Worm (Caenorhabditis elegans) whole organism, mixed stage, embryonic: ENCODE measurements around the gene fbxb-48.

Experiments used
- M03D4.4 ChIP-seq: sonication (generic microtip); optimal IDR thresholded peaks from 2 replicates; lab custom pipeline; 2017; ENCODE audit warnings: mild to moderate bottlenecking, missing genetic modification characterization, missing compliant biosample characterization
- bed-3 ChIP-seq: fragments of 200-800 bp; sonication (Bioruptor generic); optimal IDR thresholded peaks from 3 replicates; lab custom pipeline; 2018; ENCODE audit warnings: mild to moderate bottlenecking, missing genetic modification characterization, moderate library complexity, missing compliant biosample characterization
- blmp-1 ChIP-seq: fragments of 150-350 bp; optimal IDR thresholded peaks from 2 replicates; lab custom pipeline; 2014; ENCODE audit warnings: missing biosample characterization, missing genetic modification characterization
- ceh-39 ChIP-seq: fragments of 150-350 bp; optimal IDR thresholded peaks from 2 replicates; lab custom pipeline; 2014; ENCODE audit warnings: missing biosample characterization, missing genetic modification characterization
- ceh-43 ChIP-seq: fragments of 200-800 bp; sonication (Bioruptor generic); optimal IDR thresholded peaks from 2 replicates; lab custom pipeline; 2018; ENCODE audit warnings: mild to moderate bottlenecking, missing genetic modification characterization, moderate library complexity, missing compliant biosample characterization
- ceh-83 ChIP-seq: fragments of 200-800 bp; sonication (Bioruptor generic); optimal IDR thresholded peaks from 2 replicates; lab custom pipeline; 2018; ENCODE audit warnings: mild to moderate bottlenecking, missing genetic modification characterization, missing compliant biosample characterization
- ces-1 ChIP-seq: fragments of 150-350 bp; optimal IDR thresholded peaks from 2 replicates; lab custom pipeline; 2014; ENCODE audit warnings: missing biosample characterization, missing genetic modification reagents, missing genetic modification characterization
- cnd-1 ChIP-seq: fragments of 200-800 bp; sonication (Bioruptor generic); optimal IDR thresholded peaks from 2 replicates; lab custom pipeline; 2018; ENCODE audit warnings: mild to moderate bottlenecking, missing genetic modification characterization, missing compliant biosample characterization
- drap-1 ChIP-seq: fragments of 200-800 bp; sonication (Bioruptor generic); optimal IDR thresholded peaks from 3 replicates; lab custom pipeline; 2018; ENCODE audit warnings: mild to moderate bottlenecking, missing genetic modification characterization, missing compliant biosample characterization
- elt-1 ChIP-seq: sonication (generic microtip); optimal IDR thresholded peaks from 2 replicates; lab custom pipeline; 2017; ENCODE audit warnings: missing genetic modification characterization, mild to moderate bottlenecking, missing compliant biosample characterization, antibody characterized with exemption, moderate library complexity, borderline replicate concordance; ENCODE audit not compliant: insufficient read depth
- elt-3 ChIP-seq: fragments of 150-350 bp; optimal IDR thresholded peaks from 2 replicates; lab custom pipeline; 2014; ENCODE audit warnings: missing biosample characterization, missing genetic modification characterization
- flh-1 ChIP-seq: fragments of 200-800 bp; sonication (Bioruptor generic); optimal IDR thresholded peaks from 2 replicates; lab custom pipeline; 2018; ENCODE audit warnings: mild to moderate bottlenecking, missing genetic modification characterization, moderate library complexity, missing compliant biosample characterization
- ham-2 ChIP-seq: fragments of 200-800 bp; sonication (Bioruptor generic); optimal IDR thresholded peaks from 2 replicates; lab custom pipeline; 2018; ENCODE audit warnings: mild to moderate bottlenecking, missing genetic modification characterization, missing compliant biosample characterization
- hlh-1 ChIP-seq: fragments of 150-350 bp; optimal IDR thresholded peaks from 2 replicates; lab custom pipeline; 2014; ENCODE audit warnings: missing biosample characterization, missing genetic modification reagents, missing genetic modification characterization
- lin-13 ChIP-seq: fragments of 150-350 bp; optimal IDR thresholded peaks from 2 replicates; lab custom pipeline; 2014; ENCODE audit warnings: missing biosample characterization, missing genetic modification characterization
- lin-32 ChIP-seq: fragments of 200-800 bp; sonication (Bioruptor generic); optimal IDR thresholded peaks from 2 replicates; lab custom pipeline; 2018; ENCODE audit warnings: mild to moderate bottlenecking, missing genetic modification characterization, missing compliant biosample characterization
- lsy-2 ChIP-seq: fragments of 150-350 bp; optimal IDR thresholded peaks from 2 replicates; lab custom pipeline; 2014; ENCODE audit warnings: missing biosample characterization, missing genetic modification characterization
- mab-5 ChIP-seq: fragments of 150-350 bp; optimal IDR thresholded peaks from 2 replicates; lab custom pipeline; 2014; ENCODE audit warnings: missing biosample characterization, missing genetic modification characterization
- mep-1 ChIP-seq: fragments of 150-350 bp; optimal IDR thresholded peaks from 2 replicates; lab custom pipeline; 2017; ENCODE audit warnings: missing biosample characterization, missing genetic modification reagents, missing genetic modification characterization, inconsistent platforms
- mls-2 ChIP-seq: sonication (generic microtip); optimal IDR thresholded peaks from 2 replicates; lab custom pipeline; 2016; ENCODE audit warnings: mild to moderate bottlenecking, missing genetic modification characterization, moderate library complexity, missing compliant biosample characterization
- nhr-12 ChIP-seq: fragments of 150-350 bp; optimal IDR thresholded peaks from 2 replicates; lab custom pipeline; 2014; ENCODE audit warnings: missing biosample characterization, missing genetic modification characterization
- nhr-2 ChIP-seq: fragments of 150-350 bp; optimal IDR thresholded peaks from 2 replicates; lab custom pipeline; 2014; ENCODE audit warnings: missing biosample characterization, missing genetic modification characterization
- nhr-237 ChIP-seq: fragments of 150-350 bp; optimal IDR thresholded peaks from 2 replicates; lab custom pipeline; 2014; ENCODE audit warnings: missing biosample characterization, missing genetic modification characterization
- nhr-28 ChIP-seq: fragments of 150-350 bp; optimal IDR thresholded peaks from 2 replicates; lab custom pipeline; 2014; ENCODE audit warnings: missing biosample characterization, missing genetic modification characterization
- nhr-76 ChIP-seq: sonication (generic microtip); optimal IDR thresholded peaks from 2 replicates; lab custom pipeline; 2017; ENCODE audit warnings: missing biosample characterization, missing genetic modification characterization
- pha-4 ChIP-seq: fragments of 150-350 bp; optimal IDR thresholded peaks from 2 replicates; lab custom pipeline; 2018; ENCODE audit warnings: missing biosample characterization, missing genetic modification reagents, missing genetic modification characterization
- sem-2 ChIP-seq: fragments of 200-800 bp; sonication (Bioruptor generic); optimal IDR thresholded peaks from 2 replicates; lab custom pipeline; 2018; ENCODE audit warnings: mild to moderate bottlenecking, missing genetic modification characterization, missing compliant biosample characterization
- unc-120 ChIP-seq: sonication (generic microtip); optimal IDR thresholded peaks from 2 replicates; lab custom pipeline; 2017; ENCODE audit warnings: missing genetic modification characterization, missing compliant biosample characterization; ENCODE audit not compliant: poor library complexity, severe bottlenecking
- unc-62 ChIP-seq: fragments of 150-350 bp; optimal IDR thresholded peaks from 2 replicates; lab custom pipeline; 2014; ENCODE audit warnings: missing biosample characterization, missing genetic modification reagents, missing genetic modification characterization
- zip-8 ChIP-seq: fragments of 150-350 bp; optimal IDR thresholded peaks from 2 replicates; lab custom pipeline; 2014; ENCODE audit warnings: missing biosample characterization, missing genetic modification characterization
- ztf-11 ChIP-seq: fragments of 150-350 bp; optimal IDR thresholded peaks from 2 replicates; lab custom pipeline; 2014; ENCODE audit warnings: missing biosample characterization, missing genetic modification characterization

fbxb-48 gene

DNA sequence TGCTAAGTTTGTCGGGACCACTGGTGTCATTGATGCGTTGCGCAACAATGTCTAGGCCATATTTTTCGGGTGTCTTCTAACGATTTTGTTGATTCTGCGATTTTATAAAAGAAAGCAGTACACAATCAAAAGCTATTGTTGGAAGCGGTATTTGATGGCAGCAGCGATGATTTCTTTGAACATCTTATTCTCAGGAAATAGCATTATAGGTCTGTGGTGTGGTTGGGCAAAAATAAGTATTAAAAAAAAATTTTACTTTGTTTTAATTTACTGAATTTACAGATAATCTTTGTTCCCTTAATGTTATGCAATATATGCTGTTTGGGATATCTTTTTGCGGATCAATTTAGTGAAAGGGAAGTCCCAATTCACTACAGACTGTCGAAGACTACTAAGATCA, 38.0 kb upstream of the fbxb-48 start, which contains the start of gene F36H5.10:
Gene F36H5.10 (plus strand): TSS at position 301 of the 400 bp plus-strand sequence.
- TF ChIP-seq ceh-83 (GFP tag; lab: Kevin White, UChicago) (no peak), cnd-1 (tag; lab: Kevin White, UChicago) (no peak), nhr-76 (tag; lab: Kevin White, UChicago) (no peak), pha-4 (tag; lab: Kevin White, UChicago) (no peak), elt-3 (tag; lab: Kevin White, UChicago) (no peak), lin-13 (tag; lab: Kevin White, UChicago) (no peak), sem-2 (GFP tag; lab: Kevin White, UChicago) (no peak), M03D4.4 (tag; lab: Kevin White, UChicago) (no peak), zip-8 (tag; lab: Kevin White, UChicago) (peak; percentile 19)
- TF ChIP-seq, all 35 proteins: peak for 1

DNA sequence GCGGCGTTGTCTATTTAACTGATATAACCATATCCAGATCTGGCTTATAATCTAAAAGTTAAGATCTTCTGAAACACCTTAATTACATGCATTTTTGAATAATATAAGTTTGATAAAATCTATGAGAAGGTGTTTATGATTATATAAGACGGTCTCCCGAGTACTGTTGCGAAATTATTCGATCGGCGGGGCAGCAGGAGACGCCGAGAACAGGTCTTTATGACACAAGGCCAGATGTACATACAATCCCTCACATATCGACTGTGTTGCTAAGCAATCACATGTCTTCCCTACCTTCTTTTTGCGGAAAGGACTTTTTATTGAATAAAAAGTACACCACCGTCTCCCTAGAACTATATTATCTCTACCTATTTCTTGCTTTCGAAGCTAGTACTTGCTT, 37.5 kb upstream of the fbxb-48 start, which contains the start of gene fbxb-53:
Gene fbxb-53 (plus strand): TSS at position 301 of the 400 bp plus-strand sequence.
- TF ChIP-seq elt-1 (tag; lab: Kevin White, UChicago) (peak; percentile 44), flh-1 (no peak)

DNA sequence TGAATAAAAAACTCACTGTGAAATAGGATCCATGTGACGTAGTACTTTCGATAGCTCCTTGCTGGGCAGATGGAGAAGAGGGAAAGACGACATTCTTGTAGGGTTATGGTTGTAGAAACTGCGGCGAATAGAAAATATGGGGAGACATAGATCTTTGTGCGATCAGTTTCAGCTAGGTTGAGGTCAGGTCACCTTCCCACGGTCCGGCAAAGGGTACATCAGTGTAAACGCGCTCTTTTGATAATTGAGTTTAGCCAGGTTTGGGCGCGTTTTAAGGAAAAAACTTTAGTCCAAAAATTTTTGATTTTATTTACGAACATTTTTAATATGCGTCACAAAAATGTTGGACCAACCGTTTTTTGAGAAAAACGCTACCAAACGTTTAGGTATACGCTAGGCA, 37.0 kb upstream of the fbxb-48 start, which contains the start of gene F36H5.17:
Gene F36H5.17 (minus strand): TSS at position 101 of the 400 bp plus-strand sequence.
- TF ChIP-seq blmp-1 (tag; lab: Kevin White, UChicago), result no peak
- no peak for TF ChIP-seq lsy-2 (tag; lab: Kevin White, UChicago)
- TF ChIP-seq ces-1 (GFP tag; lab: Kevin White, UChicago), result no peak
- TF ChIP-seq mls-2 (tag; lab: Kevin White, UChicago), result no peak
- no peak for TF ChIP-seq sem-2 (GFP tag; lab: Kevin White, UChicago)
- TF ChIP-seq elt-3 (tag; lab: Kevin White, UChicago), result no peak
- no peak for TF ChIP-seq unc-62 (GFP tag; lab: Kevin White, UChicago)
- no peak for TF ChIP-seq nhr-76 (tag; lab: Kevin White, UChicago)
- TF ChIP-seq M03D4.4 (tag; lab: Kevin White, UChicago), result no peak
- TF ChIP-seq nhr-237, result no peak
- no peak for TF ChIP-seq cnd-1 (tag; lab: Kevin White, UChicago)
- no peak for TF ChIP-seq nhr-2 (tag; lab: Kevin White, UChicago)
- TF ChIP-seq lin-32 (GFP tag; lab: Kevin White, UChicago), result no peak
- TF ChIP-seq unc-120 (tag; lab: Kevin White, UChicago), result no peak
- no peak for TF ChIP-seq hlh-1 (tag; lab: Kevin White, UChicago)
- no peak for TF ChIP-seq pha-4 (tag; lab: Kevin White, UChicago)
- TF ChIP-seq ceh-43 (GFP tag; lab: Kevin White, UChicago), result no peak

DNA sequence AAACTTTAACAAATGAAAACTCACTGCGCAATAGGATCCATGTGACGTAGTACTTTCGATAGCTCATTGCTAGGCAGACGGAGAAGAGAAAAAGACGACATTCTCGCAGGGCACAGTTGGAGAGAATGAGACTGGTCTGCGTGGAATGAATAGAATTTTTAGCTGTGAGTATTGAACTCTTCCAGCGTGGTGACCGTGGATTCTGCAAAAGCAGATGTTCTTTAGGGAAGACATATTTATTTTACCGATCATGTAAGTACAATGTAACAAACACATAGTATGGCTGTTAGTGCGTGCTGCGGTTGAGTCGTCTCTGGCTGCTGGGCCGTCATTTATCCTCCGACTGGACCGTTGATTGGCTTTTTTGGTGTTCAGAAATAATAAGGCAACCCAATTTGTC, 33.9 kb upstream of the fbxb-48 start, which contains the start of gene F36H5.9:
Gene F36H5.9 (minus strand): TSS at position 101 of the 400 bp plus-strand sequence.
- TF ChIP-seq nhr-28 (no peak), nhr-237 (no peak), bed-3 (GFP tag; lab: Kevin White, UChicago) (no peak), nhr-76 (tag; lab: Kevin White, UChicago) (no peak), zip-8 (tag; lab: Kevin White, UChicago) (no peak), drap-1 (GFP tag; lab: Kevin White, UChicago) (no peak), mep-1 (tag; lab: Kevin White, UChicago) (no peak), flh-1 (no peak), unc-120 (tag; lab: Kevin White, UChicago) (no peak), pha-4 (tag; lab: Kevin White, UChicago) (no peak), M03D4.4 (tag; lab: Kevin White, UChicago) (no peak), lin-32 (GFP tag; lab: Kevin White, UChicago) (no peak)

DNA sequence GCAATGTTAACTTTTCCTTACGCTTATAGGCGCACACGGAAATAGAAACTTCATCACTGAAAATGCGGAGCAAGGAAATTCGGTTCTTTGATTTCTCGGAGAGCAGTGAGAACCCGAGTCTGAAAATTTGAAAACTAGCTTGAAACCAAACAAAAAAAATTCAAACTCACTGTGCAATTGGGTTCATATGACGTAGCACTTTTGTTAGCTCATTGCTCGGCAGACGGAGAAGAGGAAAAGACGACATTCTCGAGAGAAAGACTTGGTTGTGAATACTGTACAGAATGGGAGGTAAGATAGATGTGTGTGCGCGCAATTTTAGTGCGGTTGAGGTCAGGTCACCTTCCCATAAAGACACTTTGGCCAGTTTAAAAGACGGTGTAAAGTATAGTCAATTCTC, 31.4 kb upstream of the fbxb-48 start, which contains the start of the genes F36H5.13 and F36H5.8:
Gene F36H5.13 (minus strand): TSS at position 101 of the 400 bp plus-strand sequence.
Gene F36H5.8 (minus strand): TSS at position 274 of the 400 bp plus-strand sequence.
- TF ChIP-seq cnd-1 (tag; lab: Kevin White, UChicago) (no peak), nhr-12 (tag; lab: Kevin White, UChicago) (no peak), mab-5 (tag; lab: Kevin White, UChicago) (no peak), M03D4.4 (tag; lab: Kevin White, UChicago) (no peak), lin-32 (GFP tag; lab: Kevin White, UChicago) (no peak), mep-1 (tag; lab: Kevin White, UChicago) (no peak), zip-8 (tag; lab: Kevin White, UChicago) (no peak), ceh-39 (no peak), nhr-237 (no peak), ces-1 (GFP tag; lab: Kevin White, UChicago) (no peak), bed-3 (GFP tag; lab: Kevin White, UChicago) (no peak), elt-3 (tag; lab: Kevin White, UChicago) (no peak), lsy-2 (tag; lab: Kevin White, UChicago) (no peak), flh-1 (no peak), nhr-28 (no peak), ham-2 (GFP tag; lab: Kevin White, UChicago) (no peak), ztf-11 (no peak)
